Worm (Caenorhabditis elegans): ENCODE measurements around the gene irld-12.

DNA sequence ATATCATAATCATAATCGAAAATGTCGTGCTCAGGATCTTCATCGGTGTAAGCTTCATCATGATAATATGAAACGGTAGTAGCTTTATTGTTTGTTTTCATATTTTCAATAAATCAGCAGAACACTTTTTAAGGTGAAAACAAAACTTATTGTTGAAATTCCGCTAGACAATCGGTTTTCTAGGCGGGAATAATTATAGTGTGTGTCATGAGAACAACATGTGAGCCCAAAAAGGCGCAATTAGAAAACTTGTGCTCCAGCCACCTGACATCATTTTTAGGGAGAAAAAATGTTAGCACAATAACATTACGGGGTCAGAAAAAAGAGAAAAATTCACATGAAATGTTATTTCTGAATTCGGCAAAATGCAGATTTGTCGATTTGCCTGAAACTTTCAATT is 13.0 kb upstream of the irld-12 start, which contains the start of gene srw-8:
- TF ChIP-seq R02D3.7 (tag; optimal IDR thresholded peaks at IDR 0.05) = no peak
- no peak for TF ChIP-seq lsy-2 (tag; optimal IDR thresholded peaks at IDR 0.05)
- no peak for TF ChIP-seq lin-15B (tag; optimal IDR thresholded peaks at IDR 0.05)
- no peak for TF ChIP-seq unc-130 (GFP tag; optimal IDR thresholded peaks at IDR 0.05)
- TF ChIP-seq lin-39 (tag; optimal IDR thresholded peaks at IDR 0.05) = no peak
- no peak for TF ChIP-seq D1046.2 (GFP tag; IDR thresholded peaks at IDR 0.05)
- TF ChIP-seq nhr-237 (tag; optimal IDR thresholded peaks at IDR 0.05) = no peak
- TF ChIP-seq skn-1 (tag; optimal IDR thresholded peaks at IDR 0.05) = no peak
- no peak for TF ChIP-seq dve-1 (tag; optimal IDR thresholded peaks at IDR 0.05; ENCODE audit: insufficient read depth)
- TF ChIP-seq jun-1 (tag; optimal IDR thresholded peaks at IDR 0.05) = no peak
- no peak for TF ChIP-seq ceh-28 (tag; optimal IDR thresholded peaks at IDR 0.05)
